Fruit fly (Drosophila melanogaster): Measurements from ENCODE around the gene CG8461.

Gene CG8461

DNA sequence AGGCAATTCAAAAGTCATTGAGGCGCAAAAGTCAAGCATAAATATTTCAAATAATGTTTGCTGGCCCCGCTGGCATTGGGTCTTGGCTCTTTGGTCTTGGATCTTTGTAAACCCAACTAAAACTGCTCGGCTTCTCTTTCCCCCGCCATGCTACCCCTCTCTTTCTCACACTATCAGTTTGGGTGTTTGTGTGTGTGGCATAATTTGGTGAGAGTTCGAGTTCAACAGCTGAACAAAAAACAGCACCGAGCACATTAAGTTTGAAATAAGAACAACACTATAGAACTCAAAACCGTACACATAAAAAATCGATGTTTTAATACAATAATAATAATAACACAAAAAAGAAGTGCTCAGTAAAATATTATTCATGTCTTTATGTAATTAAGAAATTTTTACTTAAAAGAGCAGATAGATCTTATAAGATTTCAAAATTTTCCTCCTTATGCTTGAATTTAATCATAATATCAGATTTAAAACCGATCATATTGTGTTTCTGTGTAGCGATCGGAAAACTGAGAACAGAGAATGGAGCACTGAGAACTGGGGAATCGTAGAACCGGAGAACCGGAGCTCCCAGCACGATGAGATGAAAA is 34.9 kb downstream of the CG8461 start (continued):
- TF ChIP-seq CG4820 (GFP tag; optimal IDR thresholded peaks at IDR 0.05) (peak; percentile 69), az2 (GFP tag; optimal IDR thresholded peaks at IDR 0.05) (peak; percentile 78), CG8388 (GFP tag; optimal IDR thresholded peaks at IDR 0.05) (peak; percentile 88), CG15073 (GFP tag; optimal IDR thresholded peaks at IDR 0.05) (no peak), CG12155 (GFP tag; optimal IDR thresholded peaks at IDR 0.05) (peak; percentile 62), Myb (GFP tag; optimal IDR thresholded peaks at IDR 0.05) (no peak), CG9727 (GFP tag; optimal IDR thresholded peaks at IDR 0.05) (peak; percentile 90), sob (GFP tag; IDR thresholded peaks at IDR 0.05) (peak; percentile 71), caup (GFP tag; optimal IDR thresholded peaks at IDR 0.05; ENCODE audit: severe bottlenecking) (peak; percentile 65), HmgZ (tag; optimal IDR thresholded peaks at IDR 0.05) (peak; percentile 8), Atf-2 (GFP tag; optimal IDR thresholded peaks at IDR 0.05) (peak; percentile 28), abd-A (tag; optimal IDR thresholded peaks at IDR 0.05) (peak; percentile 81), GATAe (GFP tag; conservative IDR thresholded peaks at IDR 0.05) (no peak; the same call in 1 of the 2 replicates), trh (GFP tag; optimal IDR thresholded peaks at IDR 0.05) (peak; percentile 37), inv (GFP tag; IDR thresholded peaks at IDR 0.05; ENCODE audit: partially characterized antibody) (no peak), CG6813 (GFP tag; optimal IDR thresholded peaks at IDR 0.05) (peak; percentile 34), CG7963 (GFP tag; IDR thresholded peaks at IDR 0.05; ENCODE audit: partially characterized antibody) (no peak), Sry-δ (GFP tag; optimal IDR thresholded peaks at IDR 0.05) (peak; percentile 3), kah (GFP tag; optimal IDR thresholded peaks at IDR 0.05) (peak; percentile 31), CG3065 (GFP tag; optimal IDR thresholded peaks at IDR 0.05) (peak; percentile 20), CG5245 (GFP tag; optimal IDR thresholded peaks at IDR 0.05) (peak; percentile 52), hbn (GFP tag; IDR thresholded peaks at IDR 0.05; ENCODE audit: partially characterized antibody) (no peak), esg (GFP tag; conservative IDR thresholded peaks at IDR 0.05) (peak; percentile 72), CG12744 (GFP tag; optimal IDR thresholded peaks at IDR 0.05) (no peak), Optix (GFP tag; IDR thresholded peaks at IDR 0.05) (no peak), Abd-B (GFP tag; optimal IDR thresholded peaks at IDR 0.05) (peak; percentile 75), ham (GFP tag; IDR thresholded peaks at IDR 0.05) (no peak), Opbp (GFP tag; IDR thresholded peaks at IDR 0.05; ENCODE audit: partially characterized antibody) (no peak), zfh2 (GFP tag; optimal IDR thresholded peaks at IDR 0.05) (no peak), NC2β (GFP tag; optimal IDR thresholded peaks at IDR 0.05) (peak; percentile 25), dimm (GFP tag; IDR thresholded peaks at IDR 0.05) (0 out of 2 replicates have a peak, but pooled peaks have one; percentile 29), gro (GFP tag; optimal IDR thresholded peaks at IDR 0.05) (no peak), Scr (GFP tag; IDR thresholded peaks at IDR 0.05; ENCODE audit: partially characterized antibody) (no peak), gem (tag; optimal IDR thresholded peaks at IDR 0.05) (peak; percentile 95), Hmx (GFP tag; optimal IDR thresholded peaks at IDR 0.05) (no peak), stwl (tag; optimal IDR thresholded peaks at IDR 0.05) (peak; percentile 9), unc-4 (GFP tag; IDR thresholded peaks at IDR 0.05; ENCODE audit: partially characterized antibody) (no peak), CG11456 (GFP tag; IDR thresholded peaks at IDR 0.05) (no peak), CG9797 (GFP tag; optimal IDR thresholded peaks at IDR 0.05) (no peak), bigmax (GFP tag; optimal IDR thresholded peaks at IDR 0.05) (no peak), ERR (GFP tag; optimal IDR thresholded peaks at IDR 0.05) (no peak), sens (GFP tag) (peak; percentile 78), aop (GFP tag; IDR thresholded peaks at IDR 0.05) (no peak), CG15696 (tag; optimal IDR thresholded peaks at IDR 0.05) (peak; percentile 86), Bteb2 (GFP tag; optimal IDR thresholded peaks at IDR 0.05) (peak; percentile 44), CG17385 (GFP tag; optimal IDR thresholded peaks at IDR 0.05) (peak; percentile 69), CG18764 (GFP tag; optimal IDR thresholded peaks at IDR 0.05) (peak; percentile 75), MBD-R2 (GFP tag; IDR thresholded peaks at IDR 0.05) (peak; percentile 27; the same call in 1 of the 2 replicates), Eip74EF (GFP tag; optimal IDR thresholded peaks at IDR 0.05) (peak in 1 of 2 experiments; percentile 80), sqz (GFP tag; optimal IDR thresholded peaks at IDR 0.05) (peak; percentile 75)
